Worm (Caenorhabditis elegans): ENCODE results near the gene AC3.12.

DNA sequence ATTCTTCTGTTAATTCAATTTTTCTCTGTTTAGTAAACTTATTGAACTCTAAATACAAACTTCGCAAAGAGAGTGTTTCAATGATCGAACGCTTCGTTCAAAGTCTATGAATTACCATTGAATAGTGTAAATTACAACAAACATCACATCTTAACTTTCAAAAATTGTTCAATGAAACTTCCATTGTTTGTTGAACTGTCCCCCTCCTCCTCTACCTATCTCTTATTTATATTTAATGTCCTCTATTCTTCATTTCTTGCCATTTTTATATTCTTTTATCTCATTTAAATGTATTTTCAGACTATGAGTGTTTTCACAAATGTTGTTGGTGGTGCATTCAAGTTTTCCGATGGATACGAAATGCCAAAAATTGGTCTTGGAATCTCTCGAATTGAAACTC, 40.0 kb downstream of the AC3.12 start, which contains the start of gene K07C5.2:
- TF ChIP-seq ceh-36 (tag; optimal IDR thresholded peaks at IDR 0.05): no peak
- TF ChIP-seq ama-1 (optimal IDR thresholded peaks at IDR 0.05): no peak
- TF ChIP-seq flt-1 (GFP tag; IDR thresholded peaks at IDR 0.05): no peak

Measured in whole organism, early embryonic.